Fruit fly (Drosophila melanogaster) whole organism, wandering third instar larva: Measurements from ENCODE around the gene Pez.

ENCODE experiments used
- Hr83 ChIP-seq: fragments of 200-300 bp; sonication (Bioruptor generic); optimal IDR thresholded peaks from 2 replicates; lab custom pipeline; 2016; ENCODE audit warnings: missing biosample characterization, mild to moderate bottlenecking, missing genetic modification characterization, moderate library complexity; ENCODE audit not compliant: poor library complexity, severe bottlenecking
- Myc ChIP-seq: fragments of >200 bp; optimal IDR thresholded peaks from 2 replicates; lab custom pipeline; 2017
- N ChIP-seq: fragments of >200 bp; optimal IDR thresholded peaks from 2 replicates; lab custom pipeline; 2018; ENCODE audit warnings: missing biosample characterization, missing external identifiers, missing genetic modification characterization
- OdsH ChIP-seq: fragments of 200-800 bp; sonication (Bioruptor generic); optimal IDR thresholded peaks from 2 replicates; lab custom pipeline; 2016; ENCODE audit warnings: missing biosample characterization, mild to moderate bottlenecking, missing genetic modification characterization
- Rel ChIP-seq, 2 experiments: fragments of 200-800 bp; sonication (Bioruptor generic) in 1 of 2; optimal IDR thresholded peaks; 2 replicates in 1 of 2; 3 replicates in 1 of 2; lab custom pipeline; 2016 to 2019; ENCODE audit warnings: mild to moderate bottlenecking in 2 of 2, missing biosample characterization in 2 of 2, missing genetic modification characterization in 2 of 2, moderate library complexity in 1 of 2
- br ChIP-seq: fragments of 200-800 bp; sonication (Bioruptor generic); optimal IDR thresholded peaks from 2 replicates; lab custom pipeline; 2016; ENCODE audit warnings: missing biosample characterization, missing genetic modification characterization
- h ChIP-seq: fragments of 200-800 bp; sonication (Bioruptor generic); optimal IDR thresholded peaks from 3 replicates; lab custom pipeline; 2016; ENCODE audit warnings: missing biosample characterization, mild to moderate bottlenecking, missing genetic modification characterization
- lola ChIP-seq: fragments of >200 bp; optimal IDR thresholded peaks from 2 replicates; lab custom pipeline; 2017; ENCODE audit warnings: missing biosample characterization, missing genetic modification characterization
- pan ChIP-seq: fragments of >200 bp; optimal IDR thresholded peaks from 2 replicates; lab custom pipeline; 2017

DNA sequence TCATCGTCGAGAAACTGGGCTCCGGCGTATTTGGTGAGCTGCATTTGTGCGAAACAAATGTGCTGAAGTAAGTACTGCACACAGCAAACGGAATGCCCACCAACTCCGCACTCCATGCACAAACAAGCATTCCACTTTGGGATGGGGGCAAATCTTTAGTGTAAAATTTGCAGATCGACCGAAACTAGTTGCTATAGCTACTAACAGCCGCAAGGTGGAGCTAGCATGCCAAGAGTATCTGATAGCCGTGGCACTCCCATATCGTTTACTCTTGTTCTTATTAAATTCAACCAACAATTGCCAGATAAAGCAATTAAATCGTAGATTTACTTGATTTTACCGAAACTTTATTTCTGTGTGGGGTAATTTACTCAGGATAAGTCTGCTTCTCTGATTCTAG, 36.9 kb downstream of the Pez start:
- TF ChIP-seq Hr83 (GFP tag; lab: Kevin White, UChicago), result no peak
- TF ChIP-seq N (GFP tag; lab: Kevin White, UChicago), result no peak
- TF ChIP-seq Rel (GFP tag; optimal IDR thresholded peaks at IDR 0.05; lab: Kevin White, UChicago), result no peak
- no peak for TF ChIP-seq Rel (tag; optimal IDR thresholded peaks at IDR 0.05; lab: Kevin White, UChicago)
- TF ChIP-seq OdsH (GFP tag; lab: Kevin White, UChicago), result no peak
- no peak for TF ChIP-seq pan (lab: Kevin White, UChicago)
- no peak for TF ChIP-seq lola (GFP tag; lab: Kevin White, UChicago)
- no peak for TF ChIP-seq Myc (lab: Kevin White, UChicago)
- no peak for TF ChIP-seq br (GFP tag; lab: Kevin White, UChicago)
- TF ChIP-seq h (GFP tag; lab: Kevin White, UChicago), result no peak
